Fruit fly (Drosophila melanogaster) ovary, adult (tissue): ENCODE results near the gene CG34025.

Source experiments
- CG17801 ChIP-seq: fragments of 200-800 bp; optimal IDR thresholded peaks from 2 replicates; lab custom pipeline; 2019; ENCODE audit warnings: missing biosample characterization, mild to moderate bottlenecking, missing genetic modification characterization, moderate library complexity; ENCODE audit not compliant: partially characterized antibody

Gene CG34025

DNA sequence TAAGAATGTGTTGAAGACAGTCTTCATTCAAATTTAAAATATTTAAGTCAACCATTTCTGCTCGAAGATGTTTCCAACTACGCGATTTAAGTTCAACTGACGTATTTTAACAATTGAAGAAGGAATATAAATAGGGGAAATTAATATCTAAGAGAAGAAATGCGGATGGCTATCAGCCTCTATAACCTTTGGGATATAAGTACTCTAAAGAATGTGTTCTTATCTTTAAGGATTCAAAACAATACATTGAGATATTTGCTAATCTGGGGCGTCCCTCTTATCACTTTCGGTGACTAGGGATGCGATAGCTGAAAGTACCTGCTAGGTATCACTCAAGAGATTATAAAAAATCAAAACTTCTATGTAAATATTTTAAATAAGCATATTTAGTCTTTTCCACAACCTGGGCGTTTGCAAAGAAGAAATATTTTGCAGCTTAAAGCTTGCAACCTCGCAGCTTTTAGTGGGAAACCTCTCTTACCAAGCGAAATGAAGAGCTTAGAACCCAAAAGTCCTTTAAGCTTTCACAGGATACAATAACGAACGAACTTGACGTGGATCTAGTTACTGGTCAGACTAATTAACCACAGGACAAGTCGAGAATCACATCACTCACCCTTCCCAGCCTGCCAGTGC lies at the start of gene CG34025, which contains the start of gene Or63a:
TSS of gene CG34025 (minus strand) at position 101 of the 636 bp plus-strand sequence.
TSS of gene Or63a (plus strand) at position 586 of the 636 bp plus-strand sequence.
- no peak for TF ChIP-seq CG17801

DNA sequence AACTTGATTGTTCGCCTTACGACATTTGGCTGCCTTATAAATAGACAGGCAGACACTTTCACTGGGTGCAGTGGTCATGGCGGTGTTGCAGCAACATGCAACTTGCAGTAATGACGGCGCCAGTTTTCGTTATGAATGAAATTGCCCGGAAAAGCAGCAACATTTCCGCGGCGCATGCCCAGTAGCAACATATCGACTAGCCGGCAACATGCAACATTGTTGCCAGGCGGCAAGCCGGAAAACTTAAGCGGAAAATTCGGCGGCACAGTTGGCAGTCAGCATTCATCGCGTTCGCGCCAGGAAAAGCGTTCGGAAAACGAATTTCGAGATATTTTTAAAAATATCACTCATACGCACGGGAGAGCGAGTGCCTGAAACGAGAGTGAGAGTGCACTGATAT lies 40.6 kb upstream of the CG34025 start, which contains the start of gene FMRFaR:
TSS of gene FMRFaR (plus strand) at position 272 of the 400 bp plus-strand sequence.
- TF ChIP-seq CG17801, result no peak

DNA sequence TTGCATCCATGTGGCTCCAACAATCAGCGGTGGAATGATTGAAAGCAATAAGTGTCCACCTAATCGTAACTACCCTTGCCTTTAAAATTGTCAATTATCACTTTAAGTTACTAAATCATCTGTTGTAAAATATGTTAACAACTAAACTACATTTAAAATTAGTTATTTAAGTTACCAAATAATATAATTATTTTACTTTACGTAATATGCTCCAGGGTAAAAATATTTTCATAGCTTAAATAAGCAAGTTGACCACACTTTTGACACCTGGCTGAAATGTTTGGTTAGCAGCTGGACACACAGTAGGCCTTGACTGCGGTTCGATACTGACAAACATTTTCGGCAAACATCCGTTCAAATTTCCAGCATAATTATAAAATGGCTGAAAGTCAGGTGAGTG lies 34.0 kb upstream of the CG34025 start, which contains the start of gene CG2113:
TSS of gene CG2113 (plus strand) at position 301 of the 400 bp plus-strand sequence.
- TF ChIP-seq CG17801, result no peak

DNA sequence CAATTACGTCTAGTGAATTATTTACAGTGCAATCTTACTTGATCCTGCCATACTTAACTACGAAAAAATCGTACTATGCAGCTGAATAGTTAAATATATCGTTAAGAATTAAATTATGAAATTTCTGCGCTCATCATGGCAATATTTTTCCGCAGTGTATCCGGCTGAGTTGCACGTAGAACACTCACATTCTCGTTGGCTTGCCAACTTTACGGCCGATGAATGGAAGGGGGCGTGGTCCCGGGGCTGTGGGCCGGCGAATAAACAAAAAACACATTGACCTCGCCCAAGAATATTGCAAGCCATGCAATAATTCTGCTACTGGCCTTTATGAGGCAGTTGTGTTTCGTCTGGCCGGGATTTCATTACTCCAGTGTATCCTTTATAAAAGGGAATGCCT lies 26.9 kb upstream of the CG34025 start:
- no peak for TF ChIP-seq CG17801

DNA sequence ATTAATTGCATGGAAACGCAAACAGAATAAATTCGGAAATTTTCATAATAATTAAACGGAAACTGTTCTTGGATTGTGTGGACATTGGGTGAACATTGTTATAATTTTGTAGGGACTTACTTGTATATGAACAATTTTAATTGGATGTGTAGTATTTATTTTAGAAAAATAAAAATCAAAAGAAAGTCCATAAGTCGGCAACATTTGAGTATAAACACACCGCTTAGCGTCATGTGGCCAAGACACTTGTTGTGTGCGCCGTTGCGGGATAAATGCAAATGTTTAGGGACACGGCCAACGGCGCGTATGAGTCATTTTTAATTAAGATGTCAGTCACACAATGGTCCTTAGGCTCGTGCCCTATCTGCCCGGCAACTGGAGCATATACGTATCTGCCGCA lies 25.5 kb upstream of the CG34025 start:
- no peak for TF ChIP-seq CG17801

DNA sequence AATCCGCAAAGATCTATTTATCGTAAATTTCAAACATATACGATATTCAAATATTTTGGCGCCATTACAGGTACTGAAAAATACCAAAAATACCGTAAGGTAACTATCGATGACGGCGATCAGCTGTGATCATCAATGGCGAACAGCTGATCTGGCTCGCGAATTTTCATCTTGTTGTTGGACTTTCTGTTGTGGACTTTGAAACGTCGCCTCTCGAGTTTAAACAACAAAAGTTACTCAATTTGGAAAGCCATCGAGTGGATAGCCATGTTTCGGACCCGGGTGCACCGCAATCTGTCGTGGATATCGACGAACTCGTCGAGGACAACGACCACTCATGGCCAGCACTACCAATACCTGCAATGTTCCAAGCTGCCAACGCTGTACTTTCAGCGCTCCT lies 20.0 kb upstream of the CG34025 start, which contains the start of gene CPT2:
TSS of gene CPT2 (plus strand) at position 167 of the 400 bp plus-strand sequence.
- TF ChIP-seq CG17801, result peak; percentile 73

- TF ChIP-seq CG17801, result no peak
These were observed 9.3 kb downstream of the CG34025 start, which contains the start of gene CG32846 for dm6 chr3L:2951518-2951917. TSS of gene CG32846 (minus strand) at chr3L:2951618.

DNA sequence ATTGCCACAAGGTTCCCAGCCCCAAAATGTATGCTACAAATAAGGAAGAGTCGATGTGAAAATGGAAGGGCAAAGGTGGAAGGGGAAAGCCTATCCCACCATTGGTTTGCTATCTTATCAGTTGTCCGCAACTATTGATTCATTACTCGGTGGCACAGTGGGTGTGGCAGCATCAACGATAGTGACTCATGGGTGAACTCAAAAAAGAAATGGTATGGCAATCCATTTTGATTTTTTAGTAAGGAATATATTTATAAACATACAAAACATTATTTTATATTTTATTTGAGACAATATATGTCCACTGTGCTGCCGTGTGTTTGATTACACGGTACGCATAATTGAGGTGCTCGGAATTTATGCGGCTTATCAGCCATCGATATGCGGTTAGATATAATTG lies 37.8 kb downstream of the CG34025 start:
- no peak for TF ChIP-seq CG17801

- no peak for TF ChIP-seq CG17801
These were observed 42.2 kb downstream of the CG34025 start for dm6 chr3L:2918628-2919027.

DNA sequence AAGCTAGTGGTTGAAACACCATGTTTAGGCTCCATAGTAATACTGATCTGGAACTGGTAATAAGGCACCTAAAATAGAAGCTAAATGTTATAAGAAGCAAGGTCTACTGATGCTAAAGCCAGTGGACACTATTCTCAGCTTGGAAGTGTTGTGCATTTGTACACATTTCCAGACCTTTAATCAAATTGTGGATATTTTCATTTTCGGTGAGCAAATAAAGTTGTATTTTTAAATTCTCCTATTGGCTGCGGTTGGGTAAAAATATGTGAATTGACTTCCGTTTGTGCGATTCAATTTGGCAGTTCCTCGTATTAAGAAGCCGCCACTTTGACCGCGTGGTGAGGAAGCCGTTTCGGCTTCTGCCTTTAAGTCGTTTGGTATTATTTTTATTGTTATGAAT lies 44.3 kb downstream of the CG34025 start, which contains the start of gene CG9970:
TSS of gene CG9970 (minus strand) at position 101 of the 400 bp plus-strand sequence.
- TF ChIP-seq CG17801, result no peak

dm6 chr3L:2913291-2913690 lies 47.6 kb downstream of the CG34025 start:
- TF ChIP-seq CG17801, result no peak
